Worm (Caenorhabditis elegans) whole organism, late embryonic: ENCODE data around the gene tyr-1.

ENCODE experiments used
- ceh-22 ChIP-seq: sonication (generic microtip); optimal IDR thresholded peaks from 2 replicates; lab custom pipeline; 2017; ENCODE audit warnings: missing biosample characterization, missing genetic modification characterization
- ceh-24 ChIP-seq: sonication (generic microtip); optimal IDR thresholded peaks from 2 replicates; lab custom pipeline; 2016; ENCODE audit warnings: mild to moderate bottlenecking, missing genetic modification characterization, missing compliant biosample characterization
- fkh-10 ChIP-seq: fragments of 150-350 bp; optimal IDR thresholded peaks from 2 replicates; lab custom pipeline; 2014; ENCODE audit warnings: missing biosample characterization, missing genetic modification reagents, missing genetic modification characterization
- pha-2 ChIP-seq: sonication (generic microtip); optimal IDR thresholded peaks from 2 replicates; lab custom pipeline; 2017; ENCODE audit warnings: mild to moderate bottlenecking, missing genetic modification characterization, missing compliant biosample characterization
- pha-4 ChIP-seq: fragments of 150-350 bp; optimal IDR thresholded peaks from 2 replicates; lab custom pipeline; 2018; ENCODE audit warnings: missing biosample characterization, missing genetic modification reagents, missing genetic modification characterization
- pqm-1 ChIP-seq: sonication (generic microtip); optimal IDR thresholded peaks from 2 replicates; lab custom pipeline; 2016; ENCODE audit warnings: missing genetic modification characterization, missing compliant biosample characterization
- tbx-7 ChIP-seq: sonication (generic microtip); optimal IDR thresholded peaks from 2 replicates; lab custom pipeline; 2016; ENCODE audit warnings: missing genotype, missing genetic modification characterization, missing compliant biosample characterization

ce11 chrIII:7880132-7880715 is 6.6 kb downstream of the tyr-1 start:
- TF ChIP-seq pha-4, result no peak
- no peak for TF ChIP-seq ceh-24 (tag; lab: Kevin White, UChicago)
- no peak for TF ChIP-seq pqm-1 (tag; lab: Kevin White, UChicago)
- no peak for TF ChIP-seq ceh-22
- TF ChIP-seq pha-2 (tag; lab: Kevin White, UChicago), result no peak
- TF ChIP-seq fkh-10 (GFP tag; lab: Kevin White, UChicago), result no peak
- no peak for TF ChIP-seq tbx-7 (tag; lab: Kevin White, UChicago)
